Fruit fly (Drosophila melanogaster) whole organism: Measurements from ENCODE around the gene hng2.

Source experiments
- CG8478 ChIP-seq: fragments of >200 bp; optimal IDR thresholded peaks from 2 replicates; lab custom pipeline; 2018; ENCODE audit warnings: inconsistent platforms
- Dll ChIP-seq: fragments of >200 bp; optimal IDR thresholded peaks from 2 replicates; lab custom pipeline; 2017
- EcR ChIP-seq, 2 experiments: fragments of >200 bp; optimal IDR thresholded peaks; 2 replicates each; lab custom pipeline; 2017; ENCODE audit warnings: missing biosample characterization in 2 of 2, missing genetic modification characterization in 2 of 2, missing genetic modification reagents in 2 of 2
- pan ChIP-seq: fragments of >200 bp; optimal IDR thresholded peaks from 2 replicates; lab custom pipeline; 2017
- psq ChIP-seq: fragments of >200 bp; optimal IDR thresholded peaks from 2 replicates; lab custom pipeline; 2017
- usp ChIP-seq: fragments of >200 bp; optimal IDR thresholded peaks from 2 replicates; lab custom pipeline; 2017; ENCODE audit warnings: missing biosample characterization, missing genetic modification characterization, mixed read lengths

The hng2 gene

dm6 chr3R:8793726-8794125 is 12.4 kb upstream of the hng2 start:
- TF ChIP-seq pan (lab: Kevin White, UChicago) (no peak), CG8478 (lab: Kevin White, UChicago) (no peak), EcR (GFP tag; optimal IDR thresholded peaks at IDR 0.05; lab: Kevin White, UChicago) (no peak), usp (GFP tag; lab: Kevin White, UChicago) (no peak), Dll (lab: Kevin White, UChicago) (no peak), psq (no peak)

- no peak for TF ChIP-seq CG8478 (lab: Kevin White, UChicago)
- TF ChIP-seq pan (lab: Kevin White, UChicago), result no peak
- no peak for TF ChIP-seq EcR (GFP tag; optimal IDR thresholded peaks at IDR 0.05; lab: Kevin White, UChicago)
- no peak for TF ChIP-seq usp (GFP tag; lab: Kevin White, UChicago)
Measured at dm6 chr3R:8794384-8794783, 11.7 kb upstream of the hng2 start, which contains the start of gene Ir85a. Gene Ir85a, plus strand, starts transcription at chr3R:8794684.

- TF ChIP-seq EcR (GFP tag; optimal IDR thresholded peaks at IDR 0.05; lab: Kevin White, UChicago) (no peak), usp (GFP tag; lab: Kevin White, UChicago) (no peak), CG8478 (lab: Kevin White, UChicago) (no peak), pan (lab: Kevin White, UChicago) (no peak), Dll (lab: Kevin White, UChicago) (no peak), psq (no peak)
Measured at dm6 chr3R:8798332-8798731, 7.8 kb upstream of the hng2 start.

dm6 chr3R:8799866-8800265 is 6.3 kb upstream of the hng2 start:
- TF ChIP-seq Dll (lab: Kevin White, UChicago) (no peak), EcR (GFP tag; optimal IDR thresholded peaks at IDR 0.05; lab: Kevin White, UChicago) (no peak), CG8478 (lab: Kevin White, UChicago) (no peak), psq (no peak), usp (GFP tag; lab: Kevin White, UChicago) (no peak)

dm6 chr3R:8801126-8801762 is 4.9 kb upstream of the hng2 start, which contains the start of the genes Pif1A, Pif1B and CCT7:
Gene Pif1A, minus strand, starts transcription at chr3R:8801176.
Gene Pif1B, minus strand, starts transcription at chr3R:8801176.
Gene CCT7, plus strand, starts transcription at chr3R:8801564.
- TF ChIP-seq usp (GFP tag; lab: Kevin White, UChicago) (no peak), pan (lab: Kevin White, UChicago) (no peak), EcR (GFP tag; optimal IDR thresholded peaks at IDR 0.05; lab: Kevin White, UChicago) (no peak), CG8478 (lab: Kevin White, UChicago) (no peak), Dll (lab: Kevin White, UChicago) (no peak), psq (no peak)

- no peak for TF ChIP-seq psq
- no peak for TF ChIP-seq pan (lab: Kevin White, UChicago)
- no peak for TF ChIP-seq CG8478 (lab: Kevin White, UChicago)
- no peak for TF ChIP-seq Dll (lab: Kevin White, UChicago)
- TF ChIP-seq EcR (GFP tag; optimal IDR thresholded peaks at IDR 0.05; lab: Kevin White, UChicago), result no peak
- no peak for TF ChIP-seq usp (GFP tag; lab: Kevin White, UChicago)
Measured at dm6 chr3R:8805388-8805852, 702 bp upstream of the hng2 start, which contains the start of gene CG9839. Gene CG9839, minus strand, starts transcription at chr3R:8805802.

- TF ChIP-seq EcR (GFP tag; optimal IDR thresholded peaks at IDR 0.05; lab: Kevin White, UChicago) (no peak), Dll (lab: Kevin White, UChicago) (no peak), pan (lab: Kevin White, UChicago) (no peak)
Measured at dm6 chr3R:8806638-8807037, 516 bp downstream of the hng2 start.

dm6 chr3R:8807048-8807447 is 926 bp downstream of the hng2 start:
- TF ChIP-seq pan (lab: Kevin White, UChicago) (no peak), CG8478 (lab: Kevin White, UChicago) (no peak), usp (GFP tag; lab: Kevin White, UChicago) (no peak), psq (no peak)

dm6 chr3R:8807831-8808517 is 1.9 kb downstream of the hng2 start:
- TF ChIP-seq CG8478 (lab: Kevin White, UChicago), result no peak
- TF ChIP-seq pan (lab: Kevin White, UChicago), result no peak
- no peak for TF ChIP-seq usp (GFP tag; lab: Kevin White, UChicago)
- TF ChIP-seq EcR (GFP tag; optimal IDR thresholded peaks at IDR 0.05; lab: Kevin White, UChicago), result no peak
- TF ChIP-seq Dll (lab: Kevin White, UChicago), result no peak
- TF ChIP-seq psq, result no peak

- no peak for TF ChIP-seq psq
- no peak for TF ChIP-seq Dll (lab: Kevin White, UChicago)
- TF ChIP-seq pan (lab: Kevin White, UChicago), result no peak
- no peak for TF ChIP-seq CG8478 (lab: Kevin White, UChicago)
- TF ChIP-seq usp (GFP tag; lab: Kevin White, UChicago), result no peak
- TF ChIP-seq EcR (GFP tag; optimal IDR thresholded peaks at IDR 0.05; lab: Kevin White, UChicago), result no peak
Measured at dm6 chr3R:8808518-8808921, 2.4 kb downstream of the hng2 start.

- no peak for TF ChIP-seq EcR (GFP tag; optimal IDR thresholded peaks at IDR 0.05; lab: Kevin White, UChicago)
- TF ChIP-seq CG8478 (lab: Kevin White, UChicago), result no peak
Measured at dm6 chr3R:8809712-8810111, 3.6 kb downstream of the hng2 start.
